Fruit fly (Drosophila melanogaster) whole organism, wandering third instar larva: ENCODE results near the gene fz4.

Source experiments
- Abd-B ChIP-seq: fragments of >200 bp; optimal IDR thresholded peaks from 2 replicates; lab custom pipeline; 2017; ENCODE audit warnings: missing biosample characterization, missing genetic modification characterization
- CG32264 ChIP-seq: fragments of 200-800 bp; sonication (Bioruptor generic); optimal IDR thresholded peaks from 2 replicates; lab custom pipeline; 2016; ENCODE audit warnings: missing biosample characterization, missing genetic modification characterization
- CG9705 ChIP-seq: fragments of 200-800 bp; sonication (Bioruptor generic); optimal IDR thresholded peaks from 2 replicates; lab custom pipeline; 2018; ENCODE audit warnings: missing biosample characterization, mild to moderate bottlenecking, missing genetic modification characterization
- CrebA ChIP-seq: fragments of 200-800 bp; sonication (Bioruptor generic); optimal IDR thresholded peaks from 2 replicates; lab custom pipeline; 2016; ENCODE audit warnings: missing biosample characterization, mild to moderate bottlenecking, missing genetic modification characterization, borderline replicate concordance
- Dfd ChIP-seq: fragments of >200 bp; optimal IDR thresholded peaks from 2 replicates; lab custom pipeline; 2017; ENCODE audit warnings: missing biosample characterization, missing genetic modification characterization
- Dif ChIP-seq: fragments of 200-275, 200-300 bp; sonication (Bioruptor generic); optimal IDR thresholded peaks from 2 replicates; lab custom pipeline; 2018; ENCODE audit warnings: missing biosample characterization, missing genetic modification characterization; ENCODE audit not compliant: partially characterized antibody
- GATAd ChIP-seq: sonication (Bioruptor generic); optimal IDR thresholded peaks from 2 replicates; lab custom pipeline; 2016; ENCODE audit warnings: missing biosample characterization, missing genetic modification characterization
- HLH106 ChIP-seq: fragments of 200-800 bp; optimal IDR thresholded peaks from 3 replicates; lab custom pipeline; 2019; ENCODE audit warnings: missing biosample characterization, mild to moderate bottlenecking, missing genetic modification characterization, moderate library complexity
- Hnf4 ChIP-seq: fragments of 200-800 bp; sonication (Bioruptor generic); optimal IDR thresholded peaks from 2 replicates; lab custom pipeline; 2016; ENCODE audit warnings: missing biosample characterization, mild to moderate bottlenecking, missing genetic modification characterization
- Hr78 ChIP-seq: fragments of >200 bp; optimal IDR thresholded peaks from 2 replicates; lab custom pipeline; 2017; ENCODE audit warnings: missing biosample characterization, missing genetic modification characterization
- Hr83 ChIP-seq: fragments of 200-300 bp; sonication (Bioruptor generic); optimal IDR thresholded peaks from 2 replicates; lab custom pipeline; 2016; ENCODE audit warnings: missing biosample characterization, mild to moderate bottlenecking, missing genetic modification characterization, moderate library complexity; ENCODE audit not compliant: poor library complexity, severe bottlenecking
- Jra ChIP-seq: sonication (Bioruptor generic); optimal IDR thresholded peaks from 2 replicates; lab custom pipeline; 2016; ENCODE audit warnings: missing biosample characterization, missing genetic modification characterization
- Mio ChIP-seq: sonication (Bioruptor generic); optimal IDR thresholded peaks from 2 replicates; lab custom pipeline; 2016; ENCODE audit warnings: missing biosample characterization, missing genetic modification characterization
- Myc ChIP-seq: fragments of >200 bp; optimal IDR thresholded peaks from 2 replicates; lab custom pipeline; 2017
- N ChIP-seq: fragments of >200 bp; optimal IDR thresholded peaks from 2 replicates; lab custom pipeline; 2018; ENCODE audit warnings: missing biosample characterization, missing external identifiers, missing genetic modification characterization
- OdsH ChIP-seq: fragments of 200-800 bp; sonication (Bioruptor generic); optimal IDR thresholded peaks from 2 replicates; lab custom pipeline; 2016; ENCODE audit warnings: missing biosample characterization, mild to moderate bottlenecking, missing genetic modification characterization
- Rel ChIP-seq, 2 experiments: fragments of 200-800 bp; sonication (Bioruptor generic) in 1 of 2; optimal IDR thresholded peaks; 2 replicates in 1 of 2; 3 replicates in 1 of 2; lab custom pipeline; 2016 to 2019; ENCODE audit warnings: mild to moderate bottlenecking in 2 of 2, missing biosample characterization in 2 of 2, missing genetic modification characterization in 2 of 2, moderate library complexity in 1 of 2
- Sp1 ChIP-seq: fragments of 200-800 bp; sonication (Bioruptor generic); optimal IDR thresholded peaks from 3 replicates; lab custom pipeline; 2019; ENCODE audit warnings: missing biosample characterization, mild to moderate bottlenecking, missing genetic modification characterization, moderate library complexity
- Vsx2 ChIP-seq: fragments of 200-300, 225-300 bp; sonication (Bioruptor generic); optimal IDR thresholded peaks from 2 replicates; lab custom pipeline; 2018; ENCODE audit warnings: missing biosample characterization, missing genetic modification characterization; ENCODE audit not compliant: partially characterized antibody
- br ChIP-seq: fragments of 200-800 bp; sonication (Bioruptor generic); optimal IDR thresholded peaks from 2 replicates; lab custom pipeline; 2016; ENCODE audit warnings: missing biosample characterization, missing genetic modification characterization
- brk ChIP-seq: fragments of 200-800 bp; sonication (Bioruptor generic); optimal IDR thresholded peaks from 2 replicates; lab custom pipeline; 2016; ENCODE audit warnings: missing biosample characterization, mild to moderate bottlenecking, missing genetic modification characterization
- dl ChIP-seq, 2 experiments: fragments of 175-275, 200-275 bp in 1 of 2; fragments of 200-275 bp in 1 of 2; sonication (Bioruptor generic); optimal IDR thresholded peaks; lab custom pipeline; 2018; ENCODE audit warnings: mild to moderate bottlenecking in 2 of 2, missing biosample characterization in 2 of 2, missing genetic modification characterization in 2 of 2, moderate library complexity in 2 of 2; ENCODE audit not compliant: partially characterized antibody in 2 of 2, insufficient read depth in 1 of 2
- dmrt93B ChIP-seq: fragments of 200-800 bp; sonication (Bioruptor generic); optimal IDR thresholded peaks from 2 replicates; lab custom pipeline; 2018; ENCODE audit warnings: missing biosample characterization, mild to moderate bottlenecking, missing genetic modification characterization
- dsf ChIP-seq: sonication (Bioruptor generic); optimal IDR thresholded peaks from 2 replicates; lab custom pipeline; 2016; ENCODE audit warnings: missing biosample characterization, missing genetic modification characterization, borderline replicate concordance
- ey ChIP-seq: fragments of 200-800 bp; sonication (Bioruptor generic); optimal IDR thresholded peaks from 2 replicates; lab custom pipeline; 2016; ENCODE audit warnings: missing biosample characterization, missing genetic modification characterization
- foxo ChIP-seq, 2 experiments: fragments of 200-800 bp; sonication (Bioruptor generic); optimal IDR thresholded peaks; 2 replicates in 1 of 2; 3 replicates in 1 of 2; lab custom pipeline; 2016 to 2017; ENCODE audit warnings: missing biosample characterization in 2 of 2, missing genetic modification characterization in 2 of 2
- fru ChIP-seq: fragments of 200-800 bp; sonication (Bioruptor generic); optimal IDR thresholded peaks from 3 replicates; lab custom pipeline; 2016; ENCODE audit warnings: missing biosample characterization, mild to moderate bottlenecking, missing genetic modification characterization
- h ChIP-seq: fragments of 200-800 bp; sonication (Bioruptor generic); optimal IDR thresholded peaks from 3 replicates; lab custom pipeline; 2016; ENCODE audit warnings: missing biosample characterization, mild to moderate bottlenecking, missing genetic modification characterization
- jim ChIP-seq: fragments of 175-275, 200-325 bp; sonication (Bioruptor generic); optimal IDR thresholded peaks from 2 replicates; lab custom pipeline; 2016; ENCODE audit warnings: missing biosample characterization, mild to moderate bottlenecking, missing genetic modification characterization
- lola ChIP-seq: fragments of >200 bp; optimal IDR thresholded peaks from 2 replicates; lab custom pipeline; 2017; ENCODE audit warnings: missing biosample characterization, missing genetic modification characterization
- pan ChIP-seq: fragments of >200 bp; optimal IDR thresholded peaks from 2 replicates; lab custom pipeline; 2017
- psq ChIP-seq: fragments of 200-800 bp; sonication (Bioruptor generic); optimal IDR thresholded peaks from 3 replicates; lab custom pipeline; 2017; ENCODE audit warnings: missing biosample characterization, mild to moderate bottlenecking, missing genetic modification characterization, moderate library complexity
- rgr ChIP-seq: fragments of 200-800 bp; sonication (Bioruptor generic); optimal IDR thresholded peaks from 3 replicates; lab custom pipeline; 2016; ENCODE audit warnings: missing biosample characterization, mild to moderate bottlenecking, missing genetic modification characterization
- sage ChIP-seq: fragments of 200-800 bp; sonication (Bioruptor generic); optimal IDR thresholded peaks from 2 replicates; lab custom pipeline; 2016; ENCODE audit warnings: missing biosample characterization, mild to moderate bottlenecking, missing genetic modification characterization
- sv ChIP-seq: fragments of 200-800 bp; sonication (Bioruptor generic); optimal IDR thresholded peaks from 3 replicates; lab custom pipeline; 2016; ENCODE audit warnings: missing biosample characterization, missing genetic modification characterization
- tai ChIP-seq: sonication (Bioruptor generic); optimal IDR thresholded peaks from 2 replicates; lab custom pipeline; 2016; ENCODE audit warnings: missing biosample characterization, missing genetic modification characterization
- usp ChIP-seq: fragments of >200 bp; optimal IDR thresholded peaks from 2 replicates; lab custom pipeline; 2017; ENCODE audit warnings: missing biosample characterization, missing genetic modification characterization
- woc ChIP-seq: sonication (Bioruptor generic); optimal IDR thresholded peaks from 2 replicates; lab custom pipeline; 2016; ENCODE audit warnings: missing biosample characterization, mild to moderate bottlenecking, missing genetic modification characterization

Gene fz4

DNA sequence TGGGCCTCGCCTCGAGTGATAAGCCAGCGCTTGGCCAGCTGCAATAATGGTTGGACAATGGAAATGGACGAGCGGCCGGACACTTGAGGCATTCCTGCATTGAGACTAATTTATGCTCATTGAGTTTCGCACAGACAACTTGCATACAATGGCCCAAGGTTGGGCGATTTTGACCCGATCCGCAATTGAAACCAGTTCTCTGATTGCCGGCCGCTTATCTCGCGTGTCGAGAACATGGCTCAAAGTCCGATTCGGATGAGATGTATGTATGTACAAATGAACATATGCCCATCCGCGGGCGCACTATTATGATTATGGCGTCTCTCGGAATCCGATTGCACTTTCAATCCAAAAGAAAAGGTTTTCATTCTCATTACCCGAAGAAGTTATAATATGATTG is 9.4 kb downstream of the fz4 start:
- TF ChIP-seq br (GFP tag; lab: Kevin White, UChicago) (no peak), dmrt93B (no peak), fru (no peak), GATAd (no peak), sage (no peak), Dif (GFP tag; lab: Kevin White, UChicago) (no peak), Hr78 (GFP tag; lab: Kevin White, UChicago) (no peak), h (no peak), HLH106 (tag; lab: Kevin White, UChicago) (no peak), brk (GFP tag; lab: Kevin White, UChicago) (no peak), CG32264 (GFP tag; lab: Kevin White, UChicago) (no peak), CG9705 (no peak), pan (lab: Kevin White, UChicago) (no peak), dsf (GFP tag; lab: Kevin White, UChicago) (no peak), OdsH (GFP tag; lab: Kevin White, UChicago) (no peak), N (GFP tag; lab: Kevin White, UChicago) (no peak), foxo (GFP tag; optimal IDR thresholded peaks at IDR 0.05; lab: Kevin White, UChicago) (no peak), dl (GFP tag; optimal IDR thresholded peaks at IDR 0.05; lab: Kevin White, UChicago; ENCODE audit: insufficient read depth in 1 of 2, partially characterized antibody in 2 of 2) (no peak)

DNA sequence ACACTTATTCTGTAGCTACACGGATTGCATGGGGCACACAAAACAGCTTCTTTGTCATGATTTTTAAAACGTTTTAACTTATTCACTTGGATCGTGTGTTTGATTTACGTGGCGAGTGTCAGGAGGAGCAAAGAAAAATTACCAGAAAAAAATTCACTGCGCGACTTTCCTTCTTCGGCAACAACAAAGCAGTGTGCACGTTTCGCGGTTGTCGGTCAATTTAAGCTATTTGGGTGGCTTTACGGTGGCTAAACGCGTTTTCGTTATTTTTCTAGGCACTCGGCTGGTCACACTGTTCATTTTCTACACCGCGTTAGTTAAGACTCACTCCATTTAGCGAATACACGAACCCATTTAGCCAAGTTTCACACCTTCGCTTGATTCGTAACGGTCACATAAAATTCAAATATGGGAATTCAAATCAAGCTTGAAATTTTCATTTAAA is 12.2 kb downstream of the fz4 start, which contains the start of gene Sxl:
Gene Sxl (minus strand): TSS at position 195 of the 445 bp plus-strand sequence.
- peak; percentile 33 for TF ChIP-seq h
- TF ChIP-seq Abd-B (GFP tag; lab: Kevin White, UChicago): no peak
- no peak for TF ChIP-seq sv (GFP tag; lab: Kevin White, UChicago)
- no peak for TF ChIP-seq Rel (GFP tag; optimal IDR thresholded peaks at IDR 0.05; lab: Kevin White, UChicago)
- TF ChIP-seq Rel (tag; optimal IDR thresholded peaks at IDR 0.05; lab: Kevin White, UChicago): peak; percentile 87
- TF ChIP-seq dmrt93B: no peak
- no peak for TF ChIP-seq CrebA (GFP tag; lab: Kevin White, UChicago)
- no peak for TF ChIP-seq OdsH (GFP tag; lab: Kevin White, UChicago)
- no peak for TF ChIP-seq CG9705
- no peak for TF ChIP-seq sage
- TF ChIP-seq pan (lab: Kevin White, UChicago): no peak
- no peak for TF ChIP-seq tai (GFP tag; lab: Kevin White, UChicago)
- TF ChIP-seq dl (GFP tag; optimal IDR thresholded peaks at IDR 0.05; lab: Kevin White, UChicago; ENCODE audit: insufficient read depth in 1 of 2, partially characterized antibody in 2 of 2): no peak
- no peak for TF ChIP-seq jim (GFP tag; lab: Kevin White, UChicago)
- no peak for TF ChIP-seq Dfd (GFP tag; lab: Kevin White, UChicago)
- TF ChIP-seq ey (GFP tag; lab: Kevin White, UChicago): no peak
- TF ChIP-seq lola: no peak
- no peak for TF ChIP-seq fru
- TF ChIP-seq rgr (GFP tag; lab: Kevin White, UChicago): peak; percentile 10
- TF ChIP-seq GATAd: no peak
- peak; percentile 18 for TF ChIP-seq Sp1
- no peak for TF ChIP-seq HLH106 (tag; lab: Kevin White, UChicago)
- peak; percentile 4 for TF ChIP-seq Myc (lab: Kevin White, UChicago)
- no peak for TF ChIP-seq usp (GFP tag; lab: Kevin White, UChicago)
- TF ChIP-seq Jra (GFP tag; lab: Kevin White, UChicago): no peak
- no peak for TF ChIP-seq CG32264 (GFP tag; lab: Kevin White, UChicago)
- TF ChIP-seq br (GFP tag; lab: Kevin White, UChicago): peak; percentile 29
- TF ChIP-seq Hr78 (GFP tag; lab: Kevin White, UChicago): no peak
- no peak for TF ChIP-seq brk (GFP tag; lab: Kevin White, UChicago)
- TF ChIP-seq foxo (GFP tag; optimal IDR thresholded peaks at IDR 0.05; lab: Kevin White, UChicago): peak in 1 of 2 experiments; percentile 46
- no peak for TF ChIP-seq woc (GFP tag; lab: Kevin White, UChicago)
- TF ChIP-seq Hnf4 (GFP tag; lab: Kevin White, UChicago): no peak
- no peak for TF ChIP-seq N (GFP tag; lab: Kevin White, UChicago)
- no peak for TF ChIP-seq psq (GFP tag; lab: Kevin White, UChicago)
- no peak for TF ChIP-seq dsf (GFP tag; lab: Kevin White, UChicago)
- no peak for TF ChIP-seq Dif (GFP tag; lab: Kevin White, UChicago)
- no peak for TF ChIP-seq Mio (GFP tag; lab: Kevin White, UChicago)
- no peak for TF ChIP-seq Hr83 (GFP tag; lab: Kevin White, UChicago)
- no peak for TF ChIP-seq Vsx2 (GFP tag; lab: Kevin White, UChicago)
